Fruit fly (Drosophila melanogaster) whole organism, pupa: ENCODE results near the gene CG14693.

Experiments used
- D1 ChIP-seq: fragments of 200-800 bp; sonication (Bioruptor generic); optimal IDR thresholded peaks from 2 replicates; lab custom pipeline; 2018; ENCODE audit warnings: missing biosample characterization, mild to moderate bottlenecking, missing genetic modification characterization, moderate library complexity
- EcR ChIP-seq: fragments of 200-800 bp; sonication (Bioruptor generic); optimal IDR thresholded peaks from 3 replicates; lab custom pipeline; 2019; ENCODE audit warnings: missing biosample characterization, missing genetic modification characterization, mild to moderate bottlenecking, moderate library complexity, missing genetic modification reagents

dm6 chr3R:10777274-10777673, 37.6 kb downstream of the CG14693 start, which contains the start of the genes CG45076, CG45078 and fau:
- TF ChIP-seq D1 (no peak), EcR (no peak)
